Fruit fly (Drosophila melanogaster) whole organism: ENCODE data around the gene CG10311.
A peak's percentile ranks its signal among the peaks of the same experiment; 100 is the strongest.

ENCODE experiments used
- CG8478 ChIP-seq: fragments of >200 bp; optimal IDR thresholded peaks from 2 replicates; lab custom pipeline; 2018; ENCODE audit warnings: inconsistent platforms
- Dll ChIP-seq: fragments of >200 bp; optimal IDR thresholded peaks from 2 replicates; lab custom pipeline; 2017
- EcR ChIP-seq, 2 experiments: fragments of >200 bp; optimal IDR thresholded peaks; 2 replicates each; lab custom pipeline; 2017; ENCODE audit warnings: missing biosample characterization in 2 of 2, missing genetic modification characterization in 2 of 2, missing genetic modification reagents in 2 of 2
- pan ChIP-seq: fragments of >200 bp; optimal IDR thresholded peaks from 2 replicates; lab custom pipeline; 2017
- psq ChIP-seq: fragments of >200 bp; optimal IDR thresholded peaks from 2 replicates; lab custom pipeline; 2017
- usp ChIP-seq: fragments of >200 bp; optimal IDR thresholded peaks from 2 replicates; lab custom pipeline; 2017; ENCODE audit warnings: missing biosample characterization, missing genetic modification characterization, mixed read lengths

DNA sequence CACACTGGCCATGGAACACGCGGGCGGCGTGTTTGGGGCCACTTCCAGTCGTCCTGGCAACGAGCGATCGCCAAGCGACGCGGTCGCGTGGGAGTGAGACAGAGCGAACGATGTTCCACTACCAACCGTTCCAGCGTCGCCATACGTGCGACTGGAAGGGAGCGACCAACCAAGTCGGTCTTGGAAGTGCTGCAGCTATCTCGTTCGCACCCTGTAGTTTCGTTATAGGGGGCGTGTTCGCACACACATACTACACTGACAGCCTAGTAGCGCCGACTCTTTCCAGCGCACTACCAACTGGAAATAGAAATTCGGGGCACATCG lies 46.9 kb upstream of the CG10311 start:
- TF ChIP-seq psq (lab: Kevin White, UChicago) (no peak), CG8478 (lab: Kevin White, UChicago) (peak; percentile 57), usp (GFP tag; lab: Kevin White, UChicago) (no peak), Dll (lab: Kevin White, UChicago) (no peak), EcR (GFP tag; optimal IDR thresholded peaks at IDR 0.05; lab: Kevin White, UChicago) (no peak), pan (lab: Kevin White, UChicago) (no peak)
